Fruit fly (Drosophila melanogaster) S2 (cell line): ENCODE results near the gene CG32365.

Source experiments
- CG8478 ChIP-seq: fragments of >200 bp; optimal IDR thresholded peaks from 2 replicates; lab custom pipeline; 2018
- CTCF ChIP-seq, 2 experiments: fragments of >200 bp; optimal IDR thresholded peaks; 2 replicates each; lab custom pipeline; 2018

- no peak for TF ChIP-seq CG8478 (lab: Kevin White, UChicago)
- TF ChIP-seq CTCF (optimal IDR thresholded peaks at IDR 0.05; lab: Kevin White, UChicago) = no peak
Measured at dm6 chr3L:7844016-7844415, 24.8 kb upstream of the CG32365 start.
